Worm (Caenorhabditis elegans) whole organism, early embryonic: Measurements from ENCODE around the gene dct-13.

ENCODE experiments used
- ama-1 ChIP-seq: fragments of 150-350 bp; optimal IDR thresholded peaks from 2 replicates; lab custom pipeline; 2014
- ceh-13 ChIP-seq: fragments of 200-800 bp; sonication (Bioruptor generic); optimal IDR thresholded peaks from 2 replicates; lab custom pipeline; 2018; ENCODE audit warnings: mild to moderate bottlenecking, missing genetic modification characterization, missing compliant biosample characterization
- ceh-36 ChIP-seq: sonication (generic microtip); optimal IDR thresholded peaks from 2 replicates; lab custom pipeline; 2016; ENCODE audit warnings: missing genetic modification characterization, inconsistent platforms, missing compliant biosample characterization
- ets-7 ChIP-seq: sonication (generic microtip); optimal IDR thresholded peaks from 2 replicates; lab custom pipeline; 2016; ENCODE audit warnings: missing genotype, missing genetic modification characterization, missing compliant biosample characterization
- flt-1 ChIP-seq: fragments of 200-800 bp; sonication (Bioruptor generic); IDR thresholded peaks from 2 replicates; pipeline ENCODE4 v1.3.6; 2022; ENCODE audit warnings: missing genetic modification characterization, missing compliant biosample characterization
- hmbx-1 ChIP-seq: sonication (generic microtip); optimal IDR thresholded peaks from 2 replicates; lab custom pipeline; 2016; ENCODE audit warnings: mild to moderate bottlenecking, missing genetic modification characterization, missing compliant biosample characterization
- hnd-1 ChIP-seq: sonication (generic microtip); optimal IDR thresholded peaks from 2 replicates; lab custom pipeline; 2016; ENCODE audit warnings: missing genetic modification characterization, missing compliant biosample characterization
- tbx-37 ChIP-seq: fragments of 200-800 bp; sonication (Bioruptor generic); conservative IDR thresholded peaks from 2 replicates; pipeline ENCODE4 v1.3.6; 2022; ENCODE audit warnings: missing genetic modification reagents, missing genetic modification characterization, missing compliant biosample characterization

- TF ChIP-seq flt-1 (GFP tag; lab: Robert Waterston, UW) (no peak), ama-1 (lab: Kevin White, UChicago) (no peak), hmbx-1 (tag; lab: Kevin White, UChicago) (no peak), ceh-13 (GFP tag; lab: Kevin White, UChicago) (no peak), hnd-1 (tag; lab: Kevin White, UChicago) (no peak), ets-7 (tag; lab: Kevin White, UChicago) (no peak), tbx-37 (GFP tag; lab: Robert Waterston, UW) (no peak), ceh-36 (no peak)
Observed at ce11 chrIV:16988397-16988796, 36.5 kb downstream of the dct-13 start, which contains the start of gene nccd-1.
